Worm (Caenorhabditis elegans) whole organism, L1 larva: Measurements from ENCODE around the gene srz-18.

Experiments used
- ama-1 ChIP-seq: fragments of 150-350 bp; optimal IDR thresholded peaks from 2 replicates; lab custom pipeline; 2014
- elt-3 ChIP-seq, 6 experiments: fragments of 150-350 bp in 1 of 6; sonication (generic microtip); optimal IDR thresholded peaks; 2 replicates each; lab custom pipeline; 2017 to 2018; ENCODE audit warnings: missing biosample characterization in 6 of 6, missing genetic modification characterization in 6 of 6, inconsistent platforms in 1 of 6
- irx-1 ChIP-seq: sonication (generic microtip); optimal IDR thresholded peaks from 2 replicates; lab custom pipeline; 2016; ENCODE audit warnings: missing genetic modification characterization, missing compliant biosample characterization
- lin-13 ChIP-seq: fragments of 150-350 bp; optimal IDR thresholded peaks from 2 replicates; lab custom pipeline; 2014; ENCODE audit warnings: missing biosample characterization, missing genetic modification reagents, missing genetic modification characterization
- sptf-1 ChIP-seq: fragments of 150-350 bp; optimal IDR thresholded peaks from 2 replicates; lab custom pipeline; 2014; ENCODE audit warnings: missing biosample characterization, missing genetic modification characterization
- swsn-7 ChIP-seq: sonication (generic microtip); optimal IDR thresholded peaks from 2 replicates; lab custom pipeline; 2016; ENCODE audit warnings: missing genetic modification characterization, missing compliant biosample characterization

DNA sequence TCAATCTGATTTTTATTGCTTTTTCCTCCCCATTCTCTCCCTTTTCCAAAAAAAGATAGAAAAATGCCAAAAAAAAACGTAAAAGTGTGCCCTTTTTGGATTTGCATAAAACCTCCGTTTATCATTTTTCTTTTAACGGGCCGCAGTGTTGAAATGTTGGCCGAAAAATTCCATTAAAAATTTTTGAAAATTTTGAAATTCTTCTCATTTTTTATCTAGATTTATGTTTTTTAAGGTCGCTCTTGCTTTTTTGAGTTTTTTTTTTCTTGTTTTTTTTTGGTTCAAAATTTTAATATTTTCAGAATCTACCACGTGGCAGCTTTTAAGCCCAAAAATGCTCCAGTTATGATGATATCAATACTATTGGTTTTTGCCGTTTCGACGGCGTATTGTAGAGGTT, 27.8 kb downstream of the srz-18 start, which contains the start of gene mnr-1:
- TF ChIP-seq swsn-7 (tag; lab: Kevin White, UChicago) (no peak), ama-1 (lab: Kevin White, UChicago) (no peak), elt-3 (tag; optimal IDR thresholded peaks at IDR 0.05; lab: Kevin White, UChicago) (no peak), sptf-1 (tag; lab: Kevin White, UChicago) (no peak), irx-1 (tag; lab: Kevin White, UChicago) (no peak), lin-13 (GFP tag; lab: Kevin White, UChicago) (no peak)
